Fruit fly (Drosophila melanogaster) whole organism, embryonic: ENCODE measurements around the gene Atg6.
A peak's percentile ranks its signal among the peaks of the same experiment; 100 is the strongest.

ENCODE experiments used
- B-H1 ChIP-seq: fragments of 200-800 bp; sonication (Bioruptor generic); IDR thresholded peaks from 3 replicates; pipeline ENCODE4 v1.3.6; 2022; ENCODE audit warnings: missing biosample characterization, missing genetic modification characterization
- CG11456 ChIP-seq: fragments of 200-800 bp; sonication (Bioruptor generic); IDR thresholded peaks from 3 replicates; pipeline ENCODE4 v1.3.6; 2022; ENCODE audit warnings: missing biosample characterization, missing genetic modification characterization
- CG12659 ChIP-seq: fragments of 200-800 bp; sonication (Bioruptor generic); optimal IDR thresholded peaks from 3 replicates; lab custom pipeline; 2017; ENCODE audit warnings: mild to moderate bottlenecking, missing biosample characterization, missing genetic modification reagents, missing genetic modification characterization
- CG13624 ChIP-seq: fragments of 200-800 bp; sonication (Bioruptor generic); optimal IDR thresholded peaks from 2 replicates; lab custom pipeline; 2016; ENCODE audit warnings: missing biosample characterization, missing genetic modification characterization
- CG14050 ChIP-seq: fragments of 200-800 bp; sonication (Bioruptor generic); IDR thresholded peaks from 3 replicates; pipeline ENCODE4 v1.3.6; 2022; ENCODE audit warnings: missing biosample characterization, missing genetic modification characterization
- CG14710 ChIP-seq: fragments of 200-800 bp; sonication (Bioruptor generic); optimal IDR thresholded peaks from 3 replicates; lab custom pipeline; 2019; ENCODE audit warnings: missing biosample characterization, mild to moderate bottlenecking, missing genetic modification characterization, moderate library complexity
- CG15011 ChIP-seq: fragments of 200-800 bp; sonication (Bioruptor generic); optimal IDR thresholded peaks from 3 replicates; lab custom pipeline; 2018; ENCODE audit warnings: missing biosample characterization, mild to moderate bottlenecking, missing genetic modification characterization
- CG15479 ChIP-seq: fragments of 200-800 bp; sonication (Bioruptor generic); optimal IDR thresholded peaks from 3 replicates; lab custom pipeline; 2019; ENCODE audit warnings: missing biosample characterization, mild to moderate bottlenecking, missing genetic modification characterization, moderate library complexity
- CG1792 ChIP-seq: fragments of 200-800 bp; sonication (Bioruptor generic); optimal IDR thresholded peaks from 2 replicates; lab custom pipeline; 2016; ENCODE audit warnings: missing biosample characterization, missing genetic modification characterization
- CG2875 ChIP-seq: fragments of 200-800 bp; sonication (Bioruptor generic); optimal IDR thresholded peaks from 2 replicates; lab custom pipeline; 2017; ENCODE audit warnings: missing biosample characterization, mild to moderate bottlenecking, missing genetic modification characterization, missing genetic modification reagents
- CG3065 ChIP-seq: fragments of 200-800 bp; sonication (Bioruptor generic); optimal IDR thresholded peaks from 2 replicates; lab custom pipeline; 2016; ENCODE audit warnings: missing biosample characterization, missing genetic modification characterization
- CG32772 ChIP-seq: fragments of 200-800 bp; sonication (Bioruptor generic); IDR thresholded peaks from 2 replicates; pipeline ENCODE4 v1.3.6; 2022; ENCODE audit warnings: missing biosample characterization, missing genetic modification characterization
- CG3838 ChIP-seq: fragments of 200-800 bp; sonication (Bioruptor generic); optimal IDR thresholded peaks from 3 replicates; lab custom pipeline; 2016; ENCODE audit warnings: missing biosample characterization, missing genetic modification characterization
- CG3847 ChIP-seq: fragments of 200-800 bp; sonication (Bioruptor generic); IDR thresholded peaks from 2 replicates; pipeline ENCODE4 v1.3.6; 2022; ENCODE audit warnings: missing biosample characterization, missing genetic modification characterization
- CG5953 ChIP-seq: fragments of 200-800 bp; sonication (Bioruptor generic); IDR thresholded peaks from 2 replicates; pipeline ENCODE4 v1.3.6; 2022; ENCODE audit warnings: missing biosample characterization, missing genetic modification characterization
- CG6689 ChIP-seq: fragments of 200-800 bp; sonication (Bioruptor generic); IDR thresholded peaks from 2 replicates; pipeline ENCODE4 v1.3.6; 2022; ENCODE audit warnings: missing biosample characterization, missing genetic modification characterization
- CG6813 ChIP-seq: fragments of 200-800 bp; sonication (Bioruptor generic); optimal IDR thresholded peaks from 2 replicates; lab custom pipeline; 2017; ENCODE audit warnings: missing biosample characterization, missing genetic modification characterization, mild to moderate bottlenecking, moderate library complexity, missing genetic modification reagents
- CG7987 ChIP-seq: fragments of 200-800 bp; sonication (Bioruptor generic); optimal IDR thresholded peaks from 2 replicates; lab custom pipeline; 2018; ENCODE audit warnings: missing biosample characterization, mild to moderate bottlenecking, missing genetic modification characterization, moderate library complexity
- CG8478 ChIP-seq: fragments of >200 bp; optimal IDR thresholded peaks from 2 replicates; lab custom pipeline; 2018
- CG9609 ChIP-seq: fragments of 200-800 bp; sonication (Bioruptor generic); optimal IDR thresholded peaks from 3 replicates; lab custom pipeline; 2016; ENCODE audit warnings: missing biosample characterization, missing genetic modification characterization
- Chrac-16 ChIP-seq: fragments of 200-800 bp; sonication (Bioruptor generic); optimal IDR thresholded peaks from 3 replicates; lab custom pipeline; 2016; ENCODE audit warnings: missing biosample characterization, missing genetic modification characterization
- Dbx ChIP-seq: fragments of 200-800 bp; sonication (Bioruptor generic); IDR thresholded peaks from 3 replicates; pipeline ENCODE4 v1.3.6; 2022; ENCODE audit warnings: missing biosample characterization, missing genetic modification characterization
- Dref ChIP-seq: fragments of 200-800 bp; sonication (Bioruptor generic); IDR thresholded peaks from 2 replicates; pipeline ENCODE4 v1.3.6; 2022; ENCODE audit warnings: missing biosample characterization, missing genetic modification characterization
- Elba2 ChIP-seq: fragments of 200-800 bp; sonication (Bioruptor generic); optimal IDR thresholded peaks from 3 replicates; lab custom pipeline; 2016; ENCODE audit warnings: missing biosample characterization, missing genetic modification characterization
- Ets65A ChIP-seq: fragments of 200-800 bp; sonication (Bioruptor generic); peaks from one replicate; lab custom pipeline; 2016; ENCODE audit warnings: missing biosample characterization, missing genetic modification characterization
- Fer3 ChIP-seq: fragments of 200-800 bp; sonication (Bioruptor generic); optimal IDR thresholded peaks from 2 replicates; lab custom pipeline; 2018; ENCODE audit warnings: missing biosample characterization, mild to moderate bottlenecking, missing genetic modification characterization, moderate library complexity
- Hmx ChIP-seq: fragments of 200-800 bp; sonication (Bioruptor generic); optimal IDR thresholded peaks from 2 replicates; lab custom pipeline; 2016; ENCODE audit warnings: missing biosample characterization, missing genetic modification characterization
- Oli ChIP-seq: fragments of 200-800 bp; sonication (Bioruptor generic); optimal IDR thresholded peaks from 2 replicates; lab custom pipeline; 2018; ENCODE audit warnings: missing biosample characterization, mild to moderate bottlenecking, missing genetic modification characterization, moderate library complexity
- Rx ChIP-seq: fragments of 200-800 bp; sonication (Bioruptor generic); IDR thresholded peaks from 2 replicates; pipeline ENCODE4 v1.3.6; 2022; ENCODE audit warnings: missing biosample characterization, missing genetic modification characterization
- Side ChIP-seq: fragments of 200-800 bp; sonication (Bioruptor generic); optimal IDR thresholded peaks from 2 replicates; lab custom pipeline; 2016; ENCODE audit warnings: missing biosample characterization, missing genetic modification characterization
- Sin3A ChIP-seq: fragments of >200 bp; optimal IDR thresholded peaks from 2 replicates; lab custom pipeline; 2018
- Sry-δ ChIP-seq: fragments of 200-800 bp; sonication (Bioruptor generic); optimal IDR thresholded peaks from 2 replicates; lab custom pipeline; 2016; ENCODE audit warnings: missing biosample characterization, missing genetic modification characterization
- ato ChIP-seq: fragments of 200-800 bp; sonication (Bioruptor generic); IDR thresholded peaks from 2 replicates; pipeline ENCODE4 v1.3.6; 2022; ENCODE audit warnings: missing biosample characterization, missing genetic modification characterization; ENCODE audit not compliant: partially characterized antibody
- bab2 ChIP-seq: fragments of 200-800 bp; sonication (Bioruptor generic); optimal IDR thresholded peaks from 2 replicates; lab custom pipeline; 2016; ENCODE audit warnings: missing biosample characterization, missing genetic modification characterization
- bowl ChIP-seq: fragments of 200-800 bp; sonication (Bioruptor generic); IDR thresholded peaks from 2 replicates; pipeline ENCODE4 v1.3.6; 2022; ENCODE audit warnings: missing biosample characterization, missing genetic modification characterization
- cad ChIP-seq: fragments of >200 bp; optimal IDR thresholded peaks from 2 replicates; lab custom pipeline; 2017; ENCODE audit warnings: missing biosample characterization, missing genetic modification characterization
- cato ChIP-seq: fragments of 200-800 bp; sonication (Bioruptor generic); optimal IDR thresholded peaks from 2 replicates; lab custom pipeline; 2016; ENCODE audit warnings: missing biosample characterization, missing genetic modification characterization, borderline replicate concordance
- dati ChIP-seq: fragments of 200-800 bp; sonication (Bioruptor generic); IDR thresholded peaks from 2 replicates; pipeline ENCODE4 v1.3.6; 2022; ENCODE audit warnings: missing biosample characterization, missing genetic modification characterization
- dmrt99B ChIP-seq: fragments of 200-800 bp; sonication (Bioruptor generic); optimal IDR thresholded peaks from 2 replicates; lab custom pipeline; 2018; ENCODE audit warnings: missing biosample characterization, mild to moderate bottlenecking, missing genetic modification characterization, moderate library complexity
- dysf ChIP-seq: fragments of 200-800 bp; sonication (Bioruptor generic); IDR thresholded peaks from 3 replicates; pipeline ENCODE4 v1.3.6; 2022; ENCODE audit warnings: missing biosample characterization, missing genetic modification characterization
- jigr1 ChIP-seq: fragments of 200-800 bp; sonication (Bioruptor generic); IDR thresholded peaks from 3 replicates; pipeline ENCODE4 v1.3.6; 2022; ENCODE audit warnings: missing biosample characterization, missing genetic modification characterization
- nerfin-1 ChIP-seq: fragments of 200-800 bp; sonication (Bioruptor generic); optimal IDR thresholded peaks from 3 replicates; lab custom pipeline; 2019; ENCODE audit warnings: missing biosample characterization, mild to moderate bottlenecking, missing genetic modification characterization, moderate library complexity
- nerfin-2 ChIP-seq: fragments of 200-800 bp; sonication (Bioruptor generic); IDR thresholded peaks from 2 replicates; pipeline ENCODE4 v1.3.6; 2022; ENCODE audit warnings: missing biosample characterization, missing genetic modification characterization; ENCODE audit not compliant: partially characterized antibody
- org-1 ChIP-seq: fragments of 200-800 bp; sonication (Bioruptor generic); optimal IDR thresholded peaks from 2 replicates; lab custom pipeline; 2017; ENCODE audit warnings: missing biosample characterization, missing genetic modification characterization
- pzg ChIP-seq: fragments of 200-800 bp; sonication (Bioruptor generic); optimal IDR thresholded peaks from 3 replicates; lab custom pipeline; 2018; ENCODE audit warnings: missing biosample characterization, mild to moderate bottlenecking, missing genetic modification characterization, moderate library complexity
- rib ChIP-seq: fragments of 200-800 bp; sonication (Bioruptor generic); IDR thresholded peaks from 2 replicates; pipeline ENCODE4 v1.3.6; 2022; ENCODE audit warnings: missing biosample characterization, missing genetic modification characterization
- salm ChIP-seq: fragments of 200-800 bp; sonication (Bioruptor generic); optimal IDR thresholded peaks from 2 replicates; lab custom pipeline; 2018; ENCODE audit warnings: missing biosample characterization, mild to moderate bottlenecking, missing genetic modification characterization
- schlank ChIP-seq: fragments of 200-800 bp; sonication (Bioruptor generic); optimal IDR thresholded peaks from 2 replicates; lab custom pipeline; 2018; ENCODE audit warnings: missing biosample characterization, mild to moderate bottlenecking, missing genetic modification characterization
- vnd ChIP-seq: fragments of 200-800 bp; sonication (Bioruptor generic); IDR thresholded peaks from 3 replicates; pipeline ENCODE4 v1.3.6; 2022; ENCODE audit warnings: missing biosample characterization, missing genetic modification characterization; ENCODE audit not compliant: partially characterized antibody

The Atg6 gene

dm6 chr3R:24099039-24100026 lies 48.8 kb upstream of the Atg6 start (continued):
- peak; percentile 85 for TF ChIP-seq B-H1 (GFP tag; lab: Robert Waterston, UW)
- TF ChIP-seq CG12659 (GFP tag; lab: Kevin White, UChicago): peak; percentile 74
- peak; percentile 41 for TF ChIP-seq schlank (tag; lab: Kevin White, UChicago)
- peak; percentile 68 for TF ChIP-seq CG3065
- peak; percentile 69 for TF ChIP-seq Side (GFP tag; lab: Kevin White, UChicago)
- no peak for TF ChIP-seq vnd
- TF ChIP-seq CG3838 (GFP tag; lab: Kevin White, UChicago): no peak
- TF ChIP-seq CG8478 (lab: Kevin White, UChicago): no peak
- no peak for TF ChIP-seq CG2875
- TF ChIP-seq CG6689: peak; percentile 80
- peak; percentile 15 for TF ChIP-seq CG1792 (GFP tag; lab: Kevin White, UChicago)
- peak; percentile 36 for TF ChIP-seq org-1 (GFP tag; lab: Kevin White, UChicago)
- no peak for TF ChIP-seq salm (tag; lab: Kevin White, UChicago)
- peak; percentile 67 for TF ChIP-seq CG15011
- TF ChIP-seq Elba2: no peak
- peak; percentile 52; the same call in 2 of the 3 replicates for TF ChIP-seq jigr1 (GFP tag; lab: Robert Waterston, UW)
- TF ChIP-seq CG5953 (GFP tag; lab: Robert Waterston, UW): peak; percentile 77
- TF ChIP-seq Dbx (GFP tag; lab: Robert Waterston, UW): peak; percentile 87
- TF ChIP-seq nerfin-1 (tag; lab: Kevin White, UChicago): peak; percentile 18
- peak; percentile 85 for TF ChIP-seq bab2 (GFP tag; lab: Kevin White, UChicago)
- no peak for TF ChIP-seq CG7987 (GFP tag; lab: Kevin White, UChicago)
- TF ChIP-seq CG14050 (GFP tag; lab: Robert Waterston, UW): peak; percentile 76
- TF ChIP-seq Sin3A (lab: Kevin White, UChicago): no peak
- peak; percentile 44 for TF ChIP-seq Sry-δ (GFP tag; lab: Kevin White, UChicago)
- TF ChIP-seq CG6813: peak; percentile 64
- peak; percentile 82 for TF ChIP-seq Oli (tag; lab: Kevin White, UChicago)
- TF ChIP-seq CG13624 (GFP tag; lab: Kevin White, UChicago): peak; percentile 84
- TF ChIP-seq Chrac-16: peak; percentile 80
- TF ChIP-seq Fer3 (tag; lab: Kevin White, UChicago): peak; percentile 79
- TF ChIP-seq Ets65A (GFP tag; lab: Kevin White, UChicago): peak; percentile 97
- TF ChIP-seq Rx (GFP tag; lab: Robert Waterston, UW): peak; percentile 44; the same call in 1 of the 2 replicates
- TF ChIP-seq ato: no peak
- TF ChIP-seq dati (GFP tag; lab: Robert Waterston, UW): peak; percentile 36; the same call in 1 of the 2 replicates
- TF ChIP-seq cad (GFP tag; lab: Kevin White, UChicago): no peak
- TF ChIP-seq dmrt99B (tag; lab: Kevin White, UChicago): peak; percentile 80
- TF ChIP-seq dysf: peak; percentile 88
- no peak for TF ChIP-seq Dref (GFP tag; lab: Robert Waterston, UW)
- TF ChIP-seq Hmx (GFP tag; lab: Kevin White, UChicago): peak; percentile 27
- TF ChIP-seq CG11456 (GFP tag; lab: Robert Waterston, UW): peak; percentile 88
- TF ChIP-seq pzg (GFP tag; lab: Kevin White, UChicago): no peak
- TF ChIP-seq rib (GFP tag; lab: Robert Waterston, UW): peak; percentile 47; the same call in 1 of the 2 replicates
- TF ChIP-seq cato (GFP tag; lab: Kevin White, UChicago): peak; percentile 36
- peak; percentile 50 for TF ChIP-seq CG14710 (tag; lab: Kevin White, UChicago)
- TF ChIP-seq nerfin-2 (GFP tag; lab: Robert Waterston, UW): no peak
- TF ChIP-seq bowl (GFP tag; lab: Robert Waterston, UW): 0 out of 2 replicates have a peak, but pooled peaks have one; percentile 50
- peak; percentile 76 for TF ChIP-seq CG3847 (GFP tag; lab: Robert Waterston, UW)
- TF ChIP-seq CG9609 (GFP tag; lab: Kevin White, UChicago): peak; percentile 86
- TF ChIP-seq CG32772 (GFP tag; lab: Robert Waterston, UW): peak; percentile 82
- TF ChIP-seq CG15479: no peak
